Worm (Caenorhabditis elegans) whole organism, young adult: ENCODE data around the gene T10B5.4.

Experiments used
- F39B2.1 ChIP-seq: fragments of 200-800 bp; sonication (Bioruptor generic); IDR thresholded peaks from 2 replicates; pipeline ENCODE4 v1.3.6; 2022; ENCODE audit warnings: missing genetic modification reagents, missing genetic modification characterization, missing compliant biosample characterization
- Y53G8AR.9 ChIP-seq: fragments of 200-800 bp; sonication (Bioruptor generic); conservative IDR thresholded peaks from 2 replicates; pipeline ENCODE4 v1.3.6; 2022; ENCODE audit warnings: missing genetic modification reagents, missing genetic modification characterization, missing compliant biosample characterization
- ama-1 ChIP-seq, 3 experiments: fragments of 150-350 bp in 1 of 3; sonication (generic microtip) in 2 of 3; optimal IDR thresholded peaks; 2 replicates each; lab custom pipeline; 2014 to 2018; ENCODE audit warnings: missing biosample characterization in 2 of 3, missing genetic modification characterization in 2 of 3, missing genetic modification reagents in 2 of 3
- chd-7 ChIP-seq: sonication (generic microtip); optimal IDR thresholded peaks from 2 replicates; lab custom pipeline; 2016; ENCODE audit warnings: mild to moderate bottlenecking, missing genetic modification characterization, moderate library complexity, missing compliant biosample characterization
- dpl-1 ChIP-seq: fragments of 150-350 bp; optimal IDR thresholded peaks from 2 replicates; lab custom pipeline; 2014; ENCODE audit warnings: missing biosample characterization, missing genetic modification reagents, missing genetic modification characterization
- lin-26 ChIP-seq: fragments of 200-800 bp; sonication (Bioruptor generic); IDR thresholded peaks from 2 replicates; pipeline ENCODE4 v1.3.6; 2022; ENCODE audit warnings: missing genetic modification reagents, missing genetic modification characterization, missing compliant biosample characterization
- xnd-1 ChIP-seq: sonication (generic microtip); optimal IDR thresholded peaks from 2 replicates; lab custom pipeline; 2016; ENCODE audit warnings: missing genotype, missing genetic modification reagents, missing genetic modification characterization, missing compliant biosample characterization

DNA sequence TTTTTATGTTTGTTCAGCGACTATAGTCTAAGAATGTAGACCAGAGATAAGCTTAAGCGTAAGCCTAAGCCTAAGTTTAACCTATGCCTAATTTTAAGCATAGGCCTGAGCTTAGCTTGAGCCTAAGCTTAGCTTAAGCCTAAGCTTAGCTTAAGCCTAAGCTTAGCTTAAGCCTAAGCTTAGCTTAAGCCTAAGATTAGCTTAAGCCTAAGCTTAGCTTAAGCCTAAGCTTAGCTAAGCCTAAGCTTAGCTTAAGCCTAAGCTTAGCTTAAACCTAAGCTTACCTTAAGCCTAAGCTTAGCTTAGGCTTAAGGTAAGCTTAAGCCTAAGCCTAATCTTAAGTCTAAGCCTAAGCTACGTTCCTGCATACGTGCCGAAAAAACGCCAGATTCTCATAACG, 23.0 kb downstream of the T10B5.4 start:
- TF ChIP-seq Y53G8AR.9 (GFP tag; lab: Robert Waterston, UW) (no peak), dpl-1 (GFP tag; lab: Kevin White, UChicago) (no peak), ama-1 (optimal IDR thresholded peaks at IDR 0.05; lab: Kevin White, UChicago) (no peak), ama-1 (GFP tag; optimal IDR thresholded peaks at IDR 0.05; lab: Kevin White, UChicago) (no peak), lin-26 (GFP tag; lab: Robert Waterston, UW) (no peak), F39B2.1 (GFP tag; lab: Robert Waterston, UW) (no peak), chd-7 (tag; lab: Kevin White, UChicago) (no peak), xnd-1 (tag; lab: Kevin White, UChicago) (no peak)
